Worm (Caenorhabditis elegans) whole organism, young adult: Measurements from ENCODE around the gene elo-8.
A peak's percentile ranks its signal among the peaks of the same experiment; 100 is the strongest.

Experiments used
- B0261.1 ChIP-seq: sonication (generic microtip); optimal IDR thresholded peaks from 2 replicates; lab custom pipeline; 2016; ENCODE audit warnings: mild to moderate bottlenecking, missing genetic modification characterization, moderate library complexity, missing compliant biosample characterization
- D2030.7 ChIP-seq: fragments of 200-800 bp; sonication (Bioruptor generic); IDR thresholded peaks from 2 replicates; pipeline ENCODE4 v1.3.6; 2022; ENCODE audit warnings: missing genetic modification reagents, missing genetic modification characterization, missing compliant biosample characterization
- F33H1.4 ChIP-seq: fragments of 200-800 bp; sonication (Bioruptor generic); IDR thresholded peaks from 2 replicates; pipeline ENCODE4 v1.3.6; 2022; ENCODE audit warnings: missing genetic modification reagents, missing genetic modification characterization, missing compliant biosample characterization
- F39B2.1 ChIP-seq: fragments of 200-800 bp; sonication (Bioruptor generic); IDR thresholded peaks from 2 replicates; pipeline ENCODE4 v1.3.6; 2022; ENCODE audit warnings: missing genetic modification reagents, missing genetic modification characterization, missing compliant biosample characterization
- F49E8.2 ChIP-seq: sonication (generic microtip); optimal IDR thresholded peaks from 3 replicates; lab custom pipeline; 2017; ENCODE audit warnings: missing genetic modification characterization, mild to moderate bottlenecking, missing compliant biosample characterization, antibody characterized with exemption, moderate library complexity; ENCODE audit not compliant: insufficient read depth
- F57A8.1 ChIP-seq: fragments of 200-800 bp; sonication (Bioruptor generic); optimal IDR thresholded peaks from 2 replicates; lab custom pipeline; 2018; ENCODE audit warnings: mild to moderate bottlenecking, missing genetic modification characterization, moderate library complexity, missing compliant biosample characterization
- F57C9.4 ChIP-seq: sonication (generic microtip); optimal IDR thresholded peaks from 2 replicates; lab custom pipeline; 2017; ENCODE audit warnings: mild to moderate bottlenecking, missing genetic modification characterization, missing compliant biosample characterization
- K12H6.12 ChIP-seq: fragments of 200-800 bp; sonication (Bioruptor generic); optimal IDR thresholded peaks from 2 replicates; lab custom pipeline; 2018; ENCODE audit warnings: mild to moderate bottlenecking, missing genetic modification characterization, missing compliant biosample characterization
- T07F8.4 ChIP-seq: sonication (generic microtip); optimal IDR thresholded peaks from 2 replicates; lab custom pipeline; 2016; ENCODE audit warnings: mild to moderate bottlenecking, missing genetic modification characterization, moderate library complexity, missing compliant biosample characterization
- T26A5.8 ChIP-seq: sonication (generic microtip); optimal IDR thresholded peaks from 2 replicates; lab custom pipeline; 2016; ENCODE audit warnings: missing genetic modification characterization, missing compliant biosample characterization
- Y56A3A.18 ChIP-seq: fragments of 200-800 bp; sonication (Bioruptor generic); IDR thresholded peaks from 2 replicates; pipeline ENCODE4 v1.3.6; 2022; ENCODE audit warnings: missing genetic modification reagents, missing genetic modification characterization, missing compliant biosample characterization
- ama-1 ChIP-seq, 3 experiments: fragments of 150-350 bp in 1 of 3; sonication (generic microtip) in 2 of 3; optimal IDR thresholded peaks; 2 replicates each; lab custom pipeline; 2014 to 2018; ENCODE audit warnings: missing biosample characterization in 2 of 3, missing genetic modification characterization in 2 of 3, missing genetic modification reagents in 2 of 3
- aptf-2 ChIP-seq: fragments of 200-800 bp; sonication (Bioruptor generic); conservative IDR thresholded peaks from 2 replicates; pipeline ENCODE4 v1.3.6; 2022; ENCODE audit warnings: missing genetic modification reagents, missing genetic modification characterization, missing compliant biosample characterization
- atf-7 ChIP-seq: sonication (generic microtip); optimal IDR thresholded peaks from 2 replicates; lab custom pipeline; 2017; ENCODE audit warnings: mild to moderate bottlenecking, missing genetic modification characterization, missing compliant biosample characterization
- athp-1 ChIP-seq: sonication (generic microtip); optimal IDR thresholded peaks from 2 replicates; lab custom pipeline; 2017; ENCODE audit warnings: mild to moderate bottlenecking, missing genetic modification characterization, missing compliant biosample characterization
- attf-3 ChIP-seq: fragments of 200-800 bp; sonication (Bioruptor generic); conservative IDR thresholded peaks from 2 replicates; pipeline ENCODE4 v1.3.6; 2022; ENCODE audit warnings: missing genetic modification reagents, missing genetic modification characterization, missing compliant biosample characterization
- attf-5 ChIP-seq: fragments of 200-800 bp; sonication (Bioruptor generic); optimal IDR thresholded peaks from 2 replicates; lab custom pipeline; 2018; ENCODE audit warnings: mild to moderate bottlenecking, missing genetic modification characterization, missing compliant biosample characterization
- bed-1 ChIP-seq: fragments of 200-800 bp; sonication (Bioruptor generic); IDR thresholded peaks from 2 replicates; pipeline ENCODE4 v1.3.6; 2022; ENCODE audit warnings: missing genetic modification reagents, missing genetic modification characterization, missing compliant biosample characterization
- ceh-58 ChIP-seq: fragments of 200-800 bp; sonication (Bioruptor generic); IDR thresholded peaks from 2 replicates; pipeline ENCODE4 v1.3.6; 2022; ENCODE audit warnings: missing genetic modification characterization, missing compliant biosample characterization
- chd-7 ChIP-seq: sonication (generic microtip); optimal IDR thresholded peaks from 2 replicates; lab custom pipeline; 2016; ENCODE audit warnings: mild to moderate bottlenecking, missing genetic modification characterization, moderate library complexity, missing compliant biosample characterization
- dox-1 ChIP-seq: fragments of 200-800 bp; sonication (Bioruptor generic); IDR thresholded peaks from 2 replicates; pipeline ENCODE4 v1.3.6; 2022; ENCODE audit warnings: missing genetic modification reagents, missing genetic modification characterization, missing compliant biosample characterization
- efl-1 ChIP-seq: fragments of 150-350 bp; optimal IDR thresholded peaks from 2 replicates; lab custom pipeline; 2014; ENCODE audit warnings: missing biosample characterization, missing genetic modification reagents, missing genetic modification characterization
- egl-44 ChIP-seq: fragments of 200-800 bp; sonication (Bioruptor generic); IDR thresholded peaks from 2 replicates; pipeline ENCODE4 v1.3.6; 2022; ENCODE audit warnings: missing genetic modification reagents, missing genetic modification characterization, missing compliant biosample characterization
- egrh-3 ChIP-seq: fragments of 200-800 bp; sonication (Bioruptor generic); IDR thresholded peaks from 2 replicates; pipeline ENCODE4 v1.3.6; 2022; ENCODE audit warnings: missing genetic modification reagents, missing genetic modification characterization, missing compliant biosample characterization
- ets-4 ChIP-seq: fragments of 200-800 bp; sonication (Bioruptor generic); optimal IDR thresholded peaks from 2 replicates; lab custom pipeline; 2018; ENCODE audit warnings: mild to moderate bottlenecking, missing genetic modification characterization, missing compliant biosample characterization
- hmg-20 ChIP-seq: fragments of 200-800 bp; sonication (Bioruptor generic); IDR thresholded peaks from 2 replicates; pipeline ENCODE4 v1.3.6; 2022; ENCODE audit warnings: missing genetic modification reagents, missing genetic modification characterization, missing compliant biosample characterization
- hsf-1 ChIP-seq: fragments of 200-800 bp; sonication (Bioruptor generic); IDR thresholded peaks from 2 replicates; pipeline ENCODE4 v1.3.6; 2022; ENCODE audit warnings: missing genetic modification reagents, missing genetic modification characterization, missing compliant biosample characterization
- let-526 ChIP-seq: fragments of 200-800 bp; sonication (Bioruptor generic); IDR thresholded peaks from 2 replicates; pipeline ENCODE4 v1.3.6; 2022; ENCODE audit warnings: missing genetic modification reagents, missing genetic modification characterization, missing compliant biosample characterization
- let-607 ChIP-seq, 2 experiments: fragments of 200-800 bp in 1 of 2; sonication (Bioruptor generic) in 1 of 2; sonication (generic microtip) in 1 of 2; optimal IDR thresholded peaks; 2 replicates each; lab custom pipeline; 2016 to 2018; ENCODE audit warnings: mild to moderate bottlenecking in 2 of 2, missing compliant biosample characterization in 2 of 2, missing genetic modification characterization in 2 of 2, moderate library complexity in 2 of 2, missing genotype in 1 of 2
- lin-26 ChIP-seq: fragments of 200-800 bp; sonication (Bioruptor generic); IDR thresholded peaks from 2 replicates; pipeline ENCODE4 v1.3.6; 2022; ENCODE audit warnings: missing genetic modification reagents, missing genetic modification characterization, missing compliant biosample characterization
- lsl-1 ChIP-seq: fragments of 200-800 bp; sonication (Bioruptor generic); optimal IDR thresholded peaks from 2 replicates; lab custom pipeline; 2018; ENCODE audit warnings: mild to moderate bottlenecking, missing genetic modification characterization, moderate library complexity, missing compliant biosample characterization
- madf-10 ChIP-seq: sonication (generic microtip); optimal IDR thresholded peaks from 2 replicates; lab custom pipeline; 2016; ENCODE audit warnings: mild to moderate bottlenecking, missing genetic modification characterization, missing compliant biosample characterization
- madf-6 ChIP-seq: fragments of 200-800 bp; sonication (Bioruptor generic); IDR thresholded peaks from 2 replicates; pipeline ENCODE4 v1.3.6; 2022; ENCODE audit warnings: missing genetic modification reagents, missing genetic modification characterization, missing compliant biosample characterization
- mes-4 ChIP-seq: sonication (generic microtip); optimal IDR thresholded peaks from 2 replicates; lab custom pipeline; 2016; ENCODE audit warnings: missing genotype, missing genetic modification characterization, missing compliant biosample characterization
- nfya-2 ChIP-seq: fragments of 200-800 bp; sonication (Bioruptor generic); IDR thresholded peaks from 2 replicates; pipeline ENCODE4 v1.3.6; 2022; ENCODE audit warnings: missing genetic modification reagents, missing genetic modification characterization, missing compliant biosample characterization
- nhr-179 ChIP-seq: sonication (generic microtip); optimal IDR thresholded peaks from 2 replicates; lab custom pipeline; 2016; ENCODE audit warnings: mild to moderate bottlenecking, missing genetic modification characterization, missing compliant biosample characterization
- nhr-90 ChIP-seq: sonication (generic microtip); optimal IDR thresholded peaks from 2 replicates; lab custom pipeline; 2016; ENCODE audit warnings: missing genotype, mild to moderate bottlenecking, missing genetic modification characterization, missing compliant biosample characterization
- rec-8 ChIP-seq, 2 experiments: sonication (generic microtip); optimal IDR thresholded peaks; 2 replicates each; lab custom pipeline; 2016; ENCODE audit warnings: mild to moderate bottlenecking in 2 of 2, missing genetic modification characterization in 2 of 2, missing genetic modification reagents in 2 of 2, missing genotype in 2 of 2, missing biosample characterization in 1 of 2, missing compliant biosample characterization in 1 of 2, moderate library complexity in 1 of 2
- snpc-1.1 ChIP-seq: sonication (generic microtip); optimal IDR thresholded peaks from 2 replicates; lab custom pipeline; 2017; ENCODE audit warnings: missing genetic modification characterization, mild to moderate bottlenecking, missing compliant biosample characterization, antibody characterized with exemption, moderate library complexity, missing genotype, missing genetic modification reagents; ENCODE audit not compliant: insufficient read depth
- snpc-3.4 ChIP-seq: sonication (generic microtip); optimal IDR thresholded peaks from 2 replicates; lab custom pipeline; 2017; ENCODE audit warnings: missing genetic modification characterization, mild to moderate bottlenecking, missing compliant biosample characterization, antibody characterized with exemption, moderate library complexity, missing genotype, missing genetic modification reagents
- tbp1 ChIP-seq: fragments of 200-800 bp; sonication (Bioruptor generic); optimal IDR thresholded peaks from 2 replicates; lab custom pipeline; 2018; ENCODE audit warnings: mild to moderate bottlenecking, missing genetic modification characterization, missing compliant biosample characterization
- tlf-1 ChIP-seq: fragments of 200-800 bp; sonication (Bioruptor generic); optimal IDR thresholded peaks from 2 replicates; lab custom pipeline; 2018; ENCODE audit warnings: mild to moderate bottlenecking, missing genetic modification characterization, missing compliant biosample characterization
- xnd-1 ChIP-seq: sonication (generic microtip); optimal IDR thresholded peaks from 2 replicates; lab custom pipeline; 2016; ENCODE audit warnings: missing genotype, missing genetic modification reagents, missing genetic modification characterization, missing compliant biosample characterization
- ztf-28 ChIP-seq: fragments of 200-800 bp; sonication (Bioruptor generic); IDR thresholded peaks from 2 replicates; pipeline ENCODE4 v1.3.6; 2022; ENCODE audit warnings: missing genetic modification reagents, missing genetic modification characterization, missing compliant biosample characterization

The elo-8 gene

DNA sequence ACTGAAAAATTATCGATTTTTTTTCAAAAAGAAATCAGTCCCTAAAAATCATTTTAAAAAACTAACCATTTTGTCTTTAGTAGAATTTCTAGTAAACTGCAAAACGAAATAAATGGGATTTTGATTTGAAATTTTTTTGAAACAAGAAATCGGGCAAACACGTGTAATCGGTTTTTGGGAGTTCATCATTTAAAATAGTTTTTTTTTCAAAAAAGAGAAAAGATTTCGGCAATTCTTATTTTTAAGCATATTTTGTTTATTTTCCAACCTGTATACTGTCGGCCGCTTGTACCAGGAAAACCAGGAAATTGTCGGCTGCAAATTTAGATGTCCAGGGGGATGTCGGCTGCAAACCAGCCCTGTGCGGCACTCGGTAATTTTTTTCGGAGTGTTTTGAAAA is at the start of gene elo-8:
Gene elo-8 (minus strand): TSS at position 101 of the 400 bp plus-strand sequence.
- no peak for TF ChIP-seq egl-44
- no peak for TF ChIP-seq madf-10
- no peak for TF ChIP-seq snpc-3.4 (tag; lab: Kevin White, UChicago)
- TF ChIP-seq T07F8.4 = no peak

ce11 chrIII:11279954-11280353 is 48.1 kb upstream of the elo-8 start:
- TF ChIP-seq tlf-1 (GFP tag; lab: Kevin White, UChicago) (no peak), attf-5 (GFP tag; lab: Kevin White, UChicago) (no peak), nfya-2 (GFP tag; lab: Robert Waterston, UW) (no peak), aptf-2 (GFP tag; lab: Robert Waterston, UW) (no peak), let-526 (GFP tag; lab: Robert Waterston, UW) (no peak), xnd-1 (tag; lab: Kevin White, UChicago) (no peak), egl-44 (no peak), K12H6.12 (no peak), rec-8 (tag; optimal IDR thresholded peaks at IDR 0.05; lab: Kevin White, UChicago) (no peak), efl-1 (no peak), D2030.7 (GFP tag; lab: Robert Waterston, UW) (no peak), dox-1 (no peak), atf-7 (tag; lab: Kevin White, UChicago) (no peak), hsf-1 (no peak), mes-4 (no peak)

DNA sequence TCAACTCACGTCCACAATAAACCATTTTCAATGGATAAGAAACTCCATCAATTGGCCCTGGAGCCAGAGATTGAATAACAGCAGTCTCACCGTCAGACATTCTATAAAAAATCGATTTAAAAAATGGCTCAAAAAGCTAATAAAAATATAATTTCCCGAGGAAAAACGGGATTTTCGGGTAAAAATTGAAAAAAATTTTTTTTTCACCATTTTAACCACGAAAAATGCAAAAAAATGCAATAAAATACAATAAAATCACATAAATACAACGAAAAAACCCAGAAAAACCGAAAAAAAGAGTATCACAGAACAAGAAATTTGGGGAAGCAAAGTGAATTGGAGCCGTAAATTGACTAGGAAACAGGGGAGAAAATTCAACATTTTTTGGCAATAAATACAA is 46.9 kb upstream of the elo-8 start, which contains the start of gene Y47D3A.21:
Gene Y47D3A.21 (minus strand): TSS at position 101 of the 400 bp plus-strand sequence.
- no peak for TF ChIP-seq attf-3 (GFP tag; lab: Robert Waterston, UW)
- TF ChIP-seq T26A5.8 (tag; lab: Kevin White, UChicago) = no peak
- no peak for TF ChIP-seq Y56A3A.18 (GFP tag; lab: Robert Waterston, UW)
- no peak for TF ChIP-seq nhr-179 (tag; lab: Kevin White, UChicago)
- TF ChIP-seq dox-1 = no peak
- TF ChIP-seq egrh-3 = no peak
- TF ChIP-seq F39B2.1 (GFP tag; lab: Robert Waterston, UW) = no peak
- no peak for TF ChIP-seq snpc-1.1
- TF ChIP-seq ama-1 (optimal IDR thresholded peaks at IDR 0.05; lab: Kevin White, UChicago) = no peak
- TF ChIP-seq ama-1 (GFP tag; optimal IDR thresholded peaks at IDR 0.05; lab: Kevin White, UChicago) = no peak
- TF ChIP-seq chd-7 = no peak
- no peak for TF ChIP-seq F57C9.4 (tag; lab: Kevin White, UChicago)
- no peak for TF ChIP-seq ceh-58 (GFP tag; lab: Robert Waterston, UW)
- TF ChIP-seq B0261.1 (tag; lab: Kevin White, UChicago) = no peak
- no peak for TF ChIP-seq F57A8.1 (GFP tag; lab: Kevin White, UChicago)
- TF ChIP-seq let-607 (tag; optimal IDR thresholded peaks at IDR 0.05; lab: Kevin White, UChicago) = no peak
- TF ChIP-seq let-526 (GFP tag; lab: Robert Waterston, UW) = no peak
- TF ChIP-seq atf-7 (tag; lab: Kevin White, UChicago) = no peak
- no peak for TF ChIP-seq nhr-90
- TF ChIP-seq, all 124 proteins: peak for 0

- TF ChIP-seq lsl-1 (GFP tag; lab: Kevin White, UChicago) = peak; percentile 63
- TF ChIP-seq rec-8 (tag; optimal IDR thresholded peaks at IDR 0.05; lab: Kevin White, UChicago) = no peak
- TF ChIP-seq F49E8.2 (tag; lab: Kevin White, UChicago) = no peak
- TF ChIP-seq efl-1 = peak; percentile 10
- no peak for TF ChIP-seq bed-1
- TF ChIP-seq lin-26 (GFP tag; lab: Robert Waterston, UW) = no peak
- peak; percentile 66 for TF ChIP-seq F33H1.4 (GFP tag; lab: Robert Waterston, UW)
- no peak for TF ChIP-seq ztf-28 (GFP tag; lab: Robert Waterston, UW)
- no peak for TF ChIP-seq ets-4 (GFP tag; lab: Kevin White, UChicago)
- no peak for TF ChIP-seq madf-10
- TF ChIP-seq tlf-1 (GFP tag; lab: Kevin White, UChicago) = no peak
- no peak for TF ChIP-seq hmg-20
- peak; percentile 7 for TF ChIP-seq xnd-1 (tag; lab: Kevin White, UChicago)
- TF ChIP-seq athp-1 (tag; lab: Kevin White, UChicago) = no peak
- TF ChIP-seq madf-6 (GFP tag; lab: Robert Waterston, UW) = 0 out of 2 replicates have a peak, but pooled peaks have one; percentile 6
- TF ChIP-seq tbp1 (GFP tag; lab: Kevin White, UChicago) = no peak
These were observed 42.8 kb upstream of the elo-8 start, which contains the start of gene Y47D3A.20 for ce11 chrIII:11274590-11275116. TSS of gene Y47D3A.20 (plus strand) at chrIII:11275066.
